Worm (Caenorhabditis elegans) whole organism, late embryonic: ENCODE data around the gene wago-10.

Experiments
- Y22D7AL.16 ChIP-seq: sonication (generic microtip); optimal IDR thresholded peaks from 2 replicates; lab custom pipeline; 2016; ENCODE audit warnings: missing genetic modification characterization, missing compliant biosample characterization
- ama-1 ChIP-seq: fragments of 150-350 bp; optimal IDR thresholded peaks from 2 replicates; lab custom pipeline; 2014
- elt-4 ChIP-seq: sonication (generic microtip); optimal IDR thresholded peaks from 2 replicates; lab custom pipeline; 2016; ENCODE audit warnings: missing genetic modification characterization, missing compliant biosample characterization
- eyg-1 ChIP-seq: sonication (generic microtip); optimal IDR thresholded peaks from 2 replicates; lab custom pipeline; 2016; ENCODE audit warnings: missing genotype, missing genetic modification characterization, missing compliant biosample characterization
- lin-11 ChIP-seq: fragments of 200-800 bp; sonication (Bioruptor generic); optimal IDR thresholded peaks from 2 replicates; lab custom pipeline; 2018; ENCODE audit warnings: mild to moderate bottlenecking, missing genetic modification characterization, missing compliant biosample characterization
- tbx-2 ChIP-seq: sonication (generic microtip); optimal IDR thresholded peaks from 2 replicates; lab custom pipeline; 2016; ENCODE audit warnings: missing genetic modification characterization, missing compliant biosample characterization

- TF ChIP-seq elt-4 (tag; lab: Kevin White, UChicago) (no peak), ama-1 (no peak), Y22D7AL.16 (tag; lab: Kevin White, UChicago) (no peak), eyg-1 (no peak), lin-11 (tag; lab: Kevin White, UChicago) (no peak), tbx-2 (tag; lab: Kevin White, UChicago) (no peak)
Measured at ce11 chrV:359466-359865, 16.2 kb downstream of the wago-10 start, which contains the start of gene T22H9.1.
